Fruit fly (Drosophila melanogaster): Measurements from ENCODE around the gene smo.

Gene smo

DNA sequence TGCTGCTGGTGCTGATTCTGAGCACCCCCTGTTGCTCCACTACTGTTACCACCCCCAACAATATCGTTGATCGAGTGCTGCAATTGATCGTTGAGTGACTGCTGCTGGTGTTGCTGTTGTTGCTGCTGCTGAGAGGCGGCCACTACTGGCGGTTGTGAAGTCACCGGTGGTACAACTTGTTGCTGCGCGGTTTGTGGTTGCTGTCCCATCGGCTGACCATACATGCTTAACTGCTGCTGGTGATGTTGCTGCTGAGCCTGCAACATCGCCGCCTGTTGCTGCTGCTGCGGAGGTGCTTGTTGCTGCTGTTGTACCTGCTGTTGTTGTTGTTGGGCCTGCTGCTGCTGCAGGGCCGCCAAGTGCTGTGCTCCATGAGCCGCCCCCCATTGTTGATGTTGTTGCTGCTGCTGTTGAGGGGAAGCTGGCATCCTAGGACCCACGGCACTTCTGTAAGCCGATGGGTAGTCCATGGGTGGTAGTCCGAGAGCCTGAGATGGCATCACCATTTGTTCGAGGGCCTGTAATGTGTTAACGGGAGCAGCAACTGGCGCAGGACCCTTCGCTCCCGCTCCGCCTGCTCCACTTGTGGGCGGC is 37.1 kb upstream of the smo start:
- TF ChIP-seq woc (GFP tag; optimal IDR thresholded peaks at IDR 0.05) (no peak), Dfd (GFP tag; optimal IDR thresholded peaks at IDR 0.05) (peak; percentile 91), OdsH (GFP tag; optimal IDR thresholded peaks at IDR 0.05) (no peak)

DNA sequence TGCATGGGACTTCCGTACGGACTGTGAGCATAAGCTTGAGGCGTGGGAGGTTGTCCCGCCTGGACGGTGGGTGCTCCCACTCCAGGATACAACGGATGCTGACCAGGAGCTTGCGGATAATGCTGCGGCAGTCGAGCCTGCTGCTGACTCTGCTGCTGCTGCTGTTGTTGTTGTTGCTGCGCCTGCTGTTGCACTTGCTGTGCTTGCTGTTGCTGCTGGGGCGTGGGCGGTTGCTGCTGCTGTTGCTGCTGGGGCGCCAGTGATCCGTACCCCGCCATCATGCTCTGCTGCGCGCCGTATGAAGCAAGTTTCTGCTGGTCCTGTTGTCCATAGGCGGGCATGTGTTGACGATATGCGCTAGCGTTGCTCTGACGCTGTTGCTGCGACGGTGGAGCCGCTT is 36.0 kb upstream of the smo start:
- peak; percentile 91 for TF ChIP-seq Dfd (GFP tag; optimal IDR thresholded peaks at IDR 0.05)
- no peak for TF ChIP-seq sv (GFP tag; optimal IDR thresholded peaks at IDR 0.05)
- TF ChIP-seq usp (GFP tag; optimal IDR thresholded peaks at IDR 0.05) = no peak

DNA sequence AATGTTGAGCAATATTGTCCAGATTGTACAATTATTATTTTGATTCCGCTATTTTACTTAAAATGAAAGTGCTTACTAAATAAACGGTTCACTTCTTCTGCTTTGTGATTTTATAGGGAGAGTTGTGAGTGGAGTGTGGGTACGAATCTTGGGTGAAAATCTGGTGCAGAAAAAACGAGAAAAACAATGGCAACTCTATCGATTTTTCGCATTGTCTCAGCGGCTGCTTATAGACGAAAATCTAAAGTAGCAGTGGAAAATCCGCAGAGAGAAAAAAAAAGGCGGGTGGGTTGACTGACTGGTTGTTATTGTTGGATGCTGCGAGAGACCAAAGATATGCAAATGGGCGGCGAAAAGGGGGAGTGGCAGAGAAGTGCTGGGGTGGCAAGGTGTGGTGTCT is 34.3 kb upstream of the smo start:
- no peak for TF ChIP-seq jim (GFP tag; optimal IDR thresholded peaks at IDR 0.05)
- TF ChIP-seq tai (GFP tag; optimal IDR thresholded peaks at IDR 0.05) = no peak
- TF ChIP-seq Abd-B (GFP tag; optimal IDR thresholded peaks at IDR 0.05) = no peak
- TF ChIP-seq Jra (GFP tag; optimal IDR thresholded peaks at IDR 0.05) = no peak
- no peak for TF ChIP-seq CrebA (GFP tag; optimal IDR thresholded peaks at IDR 0.05; ENCODE audit: borderline replicate concordance)
- TF ChIP-seq usp (GFP tag; optimal IDR thresholded peaks at IDR 0.05) = no peak
- TF ChIP-seq Dfd (GFP tag; optimal IDR thresholded peaks at IDR 0.05) = no peak

DNA sequence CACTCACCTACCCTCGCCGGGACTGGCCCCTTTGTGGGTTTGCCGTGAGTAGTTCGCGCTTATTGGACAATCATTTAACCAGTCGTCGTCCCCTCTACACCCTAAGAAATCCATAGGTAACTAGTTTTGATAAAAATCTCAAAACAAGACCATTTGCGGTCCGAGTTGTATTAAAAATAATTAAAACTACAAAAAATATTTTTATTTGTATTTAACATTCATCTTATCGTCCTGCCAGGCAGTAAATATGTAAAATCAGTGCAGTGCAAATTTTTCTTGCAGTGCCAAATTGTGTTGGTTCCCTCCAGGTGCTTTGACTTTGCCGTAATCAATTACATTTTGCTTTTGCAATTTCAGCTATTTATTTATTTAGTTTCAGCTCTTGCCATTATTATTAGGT is 33.6 kb upstream of the smo start:
- TF ChIP-seq h (GFP tag; optimal IDR thresholded peaks at IDR 0.05) (no peak), ey (GFP tag; optimal IDR thresholded peaks at IDR 0.05) (no peak), dl (GFP tag; optimal IDR thresholded peaks at IDR 0.05; ENCODE audit: insufficient read depth in 1 of 2, partially characterized antibody in 2 of 2) (no peak), Vsx2 (GFP tag; optimal IDR thresholded peaks at IDR 0.05; ENCODE audit: partially characterized antibody) (no peak), psq (GFP tag; optimal IDR thresholded peaks at IDR 0.05) (no peak), dmrt93B (GFP tag; optimal IDR thresholded peaks at IDR 0.05) (no peak), sv (GFP tag; optimal IDR thresholded peaks at IDR 0.05) (no peak), dsf (GFP tag; optimal IDR thresholded peaks at IDR 0.05; ENCODE audit: borderline replicate concordance) (no peak), Myc (optimal IDR thresholded peaks at IDR 0.05) (no peak), Rel (GFP tag; optimal IDR thresholded peaks at IDR 0.05) (no peak), Rel (tag; optimal IDR thresholded peaks at IDR 0.05) (no peak), N (GFP tag; optimal IDR thresholded peaks at IDR 0.05) (no peak), fru (GFP tag; optimal IDR thresholded peaks at IDR 0.05) (no peak)

DNA sequence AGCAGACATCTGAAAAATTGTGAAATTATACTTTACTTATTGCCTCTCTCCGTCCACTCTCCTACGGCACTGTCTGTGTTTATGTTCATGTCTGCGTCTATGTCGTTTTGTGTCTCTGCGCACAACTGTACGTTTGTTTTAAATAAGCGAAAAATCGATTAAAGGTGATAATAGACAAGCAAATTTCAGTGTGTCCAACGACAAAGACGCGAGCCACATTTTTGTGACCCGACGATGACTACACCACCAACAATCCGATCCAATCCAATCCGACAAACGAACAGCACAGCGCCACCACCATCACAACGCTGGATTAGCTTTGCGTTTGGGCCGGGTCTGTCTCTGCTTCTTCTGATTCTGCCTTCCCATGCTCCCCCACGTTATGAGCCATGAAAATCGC is 32.8 kb upstream of the smo start:
- TF ChIP-seq Hr83 (GFP tag; optimal IDR thresholded peaks at IDR 0.05; ENCODE audit: poor library complexity, severe bottlenecking) = no peak
- no peak for TF ChIP-seq rgr (GFP tag; optimal IDR thresholded peaks at IDR 0.05)
- TF ChIP-seq Myc (optimal IDR thresholded peaks at IDR 0.05) = no peak
- no peak for TF ChIP-seq tai (GFP tag; optimal IDR thresholded peaks at IDR 0.05)
- no peak for TF ChIP-seq pan (optimal IDR thresholded peaks at IDR 0.05)
- TF ChIP-seq Sp1 (GFP tag; optimal IDR thresholded peaks at IDR 0.05) = no peak
- TF ChIP-seq OdsH (GFP tag; optimal IDR thresholded peaks at IDR 0.05) = no peak
- no peak for TF ChIP-seq sv (GFP tag; optimal IDR thresholded peaks at IDR 0.05)
- TF ChIP-seq Dif (GFP tag; optimal IDR thresholded peaks at IDR 0.05; ENCODE audit: partially characterized antibody) = no peak
- no peak for TF ChIP-seq fru (GFP tag; optimal IDR thresholded peaks at IDR 0.05)
- TF ChIP-seq dl (GFP tag; optimal IDR thresholded peaks at IDR 0.05; ENCODE audit: insufficient read depth in 1 of 2, partially characterized antibody in 2 of 2) = no peak
- TF ChIP-seq usp (GFP tag; optimal IDR thresholded peaks at IDR 0.05) = no peak
- no peak for TF ChIP-seq CG32264 (GFP tag; optimal IDR thresholded peaks at IDR 0.05)
- no peak for TF ChIP-seq br (GFP tag; optimal IDR thresholded peaks at IDR 0.05)
- no peak for TF ChIP-seq Vsx2 (GFP tag; optimal IDR thresholded peaks at IDR 0.05; ENCODE audit: partially characterized antibody)
- no peak for TF ChIP-seq h (GFP tag; optimal IDR thresholded peaks at IDR 0.05)
- TF ChIP-seq jim (GFP tag; optimal IDR thresholded peaks at IDR 0.05) = no peak

DNA sequence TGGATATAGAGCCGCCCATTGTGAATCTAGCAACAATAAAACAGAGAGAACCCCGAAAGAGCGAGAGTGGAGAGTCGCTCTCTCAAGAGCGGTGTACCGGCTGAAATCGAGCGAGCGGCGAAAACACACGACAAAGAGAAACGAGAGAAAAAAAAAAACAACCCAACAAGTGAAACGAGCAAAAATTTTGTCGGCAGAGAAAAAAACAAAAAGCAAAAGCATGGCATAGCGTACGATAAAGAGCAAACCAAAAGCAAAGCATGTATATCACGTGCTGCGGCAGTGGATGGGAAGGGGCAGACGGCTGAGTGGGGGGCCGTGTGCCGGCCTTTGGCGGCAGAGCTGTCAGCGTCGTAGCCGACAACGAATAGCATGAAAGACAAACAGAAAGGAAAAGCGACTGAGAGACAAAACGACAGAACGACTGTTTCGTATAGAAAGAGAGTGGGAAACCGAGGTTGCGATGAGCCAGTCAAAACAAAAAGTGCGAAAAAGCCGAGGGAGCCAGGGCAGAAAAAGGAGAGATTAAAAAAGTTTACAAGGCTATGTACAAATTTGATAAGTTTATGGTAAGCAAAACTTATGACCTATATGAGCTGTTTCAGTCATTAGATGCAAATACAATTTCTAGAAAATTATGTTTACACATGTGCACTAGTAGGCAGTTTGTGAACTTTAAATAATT is 30.6 kb upstream of the smo start:
- no peak for TF ChIP-seq br (GFP tag; optimal IDR thresholded peaks at IDR 0.05)
- TF ChIP-seq dmrt93B (GFP tag; optimal IDR thresholded peaks at IDR 0.05) = no peak
- TF ChIP-seq sv (GFP tag; optimal IDR thresholded peaks at IDR 0.05) = no peak
- peak; percentile 68 to 92 for TF ChIP-seq dl (GFP tag; optimal IDR thresholded peaks at IDR 0.05; ENCODE audit: insufficient read depth in 1 of 2, partially characterized antibody in 2 of 2)
- no peak for TF ChIP-seq Hnf4 (GFP tag; optimal IDR thresholded peaks at IDR 0.05)
- no peak for TF ChIP-seq tai (GFP tag; optimal IDR thresholded peaks at IDR 0.05)
- TF ChIP-seq jim (GFP tag; optimal IDR thresholded peaks at IDR 0.05) = peak; percentile 61
- no peak for TF ChIP-seq Dfd (GFP tag; optimal IDR thresholded peaks at IDR 0.05)
- no peak for TF ChIP-seq fru (GFP tag; optimal IDR thresholded peaks at IDR 0.05)
- TF ChIP-seq Sp1 (GFP tag; optimal IDR thresholded peaks at IDR 0.05) = peak; percentile 60
- no peak for TF ChIP-seq CG9705 (GFP tag; optimal IDR thresholded peaks at IDR 0.05)
- peak; percentile 95 for TF ChIP-seq Dif (GFP tag; optimal IDR thresholded peaks at IDR 0.05; ENCODE audit: partially characterized antibody)
- peak; percentile 7 for TF ChIP-seq Hr83 (GFP tag; optimal IDR thresholded peaks at IDR 0.05; ENCODE audit: poor library complexity, severe bottlenecking)
- no peak for TF ChIP-seq Abd-B (GFP tag; optimal IDR thresholded peaks at IDR 0.05)
- TF ChIP-seq CrebA (GFP tag; optimal IDR thresholded peaks at IDR 0.05; ENCODE audit: borderline replicate concordance) = no peak
- no peak for TF ChIP-seq HLH106 (tag; optimal IDR thresholded peaks at IDR 0.05)
- TF ChIP-seq GATAd (GFP tag; optimal IDR thresholded peaks at IDR 0.05) = no peak
- TF ChIP-seq brk (GFP tag; optimal IDR thresholded peaks at IDR 0.05) = no peak
- no peak for TF ChIP-seq Rel (GFP tag; optimal IDR thresholded peaks at IDR 0.05)
- no peak for TF ChIP-seq Rel (tag; optimal IDR thresholded peaks at IDR 0.05)
- no peak for TF ChIP-seq usp (GFP tag; optimal IDR thresholded peaks at IDR 0.05)
- no peak for TF ChIP-seq woc (GFP tag; optimal IDR thresholded peaks at IDR 0.05)
- no peak for TF ChIP-seq Jra (GFP tag; optimal IDR thresholded peaks at IDR 0.05)
- TF ChIP-seq Hr78 (GFP tag; optimal IDR thresholded peaks at IDR 0.05) = no peak
- TF ChIP-seq ey (GFP tag; optimal IDR thresholded peaks at IDR 0.05) = no peak
- TF ChIP-seq h (GFP tag; optimal IDR thresholded peaks at IDR 0.05) = peak; percentile 21
